Worm (Caenorhabditis elegans) whole organism, L4 larva: ENCODE measurements around the gene cmk-1.

Source experiments
- F44E2.7 ChIP-seq: fragments of 200-800 bp; sonication (Bioruptor generic); IDR thresholded peaks from 2 replicates; pipeline ENCODE4 v2.1.2; 2022; ENCODE audit warnings: missing genetic modification characterization, missing compliant biosample characterization
- dmd-9 ChIP-seq: fragments of 200-800 bp; sonication (Bioruptor generic); IDR thresholded peaks from 2 replicates; pipeline ENCODE4 v1.3.6; 2022; ENCODE audit warnings: missing genetic modification reagents, missing genetic modification characterization, missing compliant biosample characterization
- nhr-77 ChIP-seq: fragments of 150-350 bp; optimal IDR thresholded peaks from 2 replicates; lab custom pipeline; 2014; ENCODE audit warnings: missing biosample characterization, missing genetic modification characterization
- rbr-2 ChIP-seq: sonication (generic microtip); optimal IDR thresholded peaks from 2 replicates; lab custom pipeline; 2016; ENCODE audit warnings: missing genotype, missing genetic modification characterization, missing compliant biosample characterization
- snpc-4 ChIP-seq: fragments of 150-350 bp; optimal IDR thresholded peaks from 2 replicates; lab custom pipeline; 2014; ENCODE audit warnings: missing biosample characterization, missing genetic modification characterization

DNA sequence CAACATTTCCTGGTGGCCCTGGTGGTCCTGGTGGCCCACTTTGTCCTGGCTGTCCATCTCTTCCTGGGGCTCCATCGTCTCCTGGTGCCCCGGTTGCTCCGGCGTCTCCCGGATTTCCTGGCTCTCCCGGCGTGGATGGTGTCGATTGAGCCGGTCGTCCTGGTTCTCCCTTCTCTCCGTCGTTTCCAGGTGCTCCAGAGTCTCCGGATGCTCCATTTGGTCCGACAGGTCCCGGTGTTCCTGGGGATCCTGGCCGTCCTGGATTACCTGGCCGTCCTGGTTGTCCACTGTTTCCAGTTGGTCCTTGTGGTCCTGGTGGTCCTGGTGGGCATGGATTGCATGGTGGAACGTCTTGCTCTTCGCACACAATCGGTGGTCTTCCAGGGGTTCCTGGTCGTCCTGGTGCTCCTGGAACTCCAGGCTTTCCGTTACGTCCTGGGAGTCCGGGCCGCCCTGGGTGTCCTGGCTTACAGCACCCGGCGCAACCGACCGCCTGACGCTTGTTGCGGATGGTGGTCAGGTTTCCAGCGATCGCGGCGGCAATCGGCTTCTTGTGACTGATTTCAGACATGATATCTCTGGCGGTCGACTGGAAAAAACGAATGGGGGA is 5.7 kb upstream of the cmk-1 start:
- TF ChIP-seq snpc-4 (tag; lab: Kevin White, UChicago) (no peak), rbr-2 (no peak), nhr-77 (tag; lab: Kevin White, UChicago) (no peak), dmd-9 (GFP tag; lab: Robert Waterston, UW) (no peak), F44E2.7 (GFP tag; lab: Robert Waterston, UW) (no peak)
